Fruit fly (Drosophila melanogaster) whole organism, prepupa: ENCODE results near the gene CG5116.

Source experiments
- Blimp-1 ChIP-seq: fragments of 200-800 bp; sonication (Bioruptor generic); optimal IDR thresholded peaks from 3 replicates; lab custom pipeline; 2017; ENCODE audit warnings: missing biosample characterization, missing genetic modification characterization, mild to moderate bottlenecking, moderate library complexity, missing genetic modification reagents
- CG10631 ChIP-seq: fragments of 200-800 bp; sonication (Bioruptor generic); optimal IDR thresholded peaks from 2 replicates; lab custom pipeline; 2016; ENCODE audit warnings: missing biosample characterization, missing genetic modification characterization
- CG10669 ChIP-seq: fragments of 200-800 bp; sonication (Bioruptor generic); optimal IDR thresholded peaks from 3 replicates; lab custom pipeline; 2018; ENCODE audit warnings: missing biosample characterization, mild to moderate bottlenecking, missing genetic modification characterization, moderate library complexity
- CG11762 ChIP-seq: fragments of 200-800 bp; sonication (Bioruptor generic); optimal IDR thresholded peaks from 3 replicates; lab custom pipeline; 2016; ENCODE audit warnings: missing biosample characterization, missing genetic modification characterization; ENCODE audit not compliant: insufficient read depth
- CG11902 ChIP-seq: fragments of 200-800 bp; sonication (Bioruptor generic); optimal IDR thresholded peaks from 3 replicates; lab custom pipeline; 2016; ENCODE audit warnings: missing biosample characterization, missing genetic modification characterization
- CG15336 ChIP-seq: fragments of 200-800 bp; sonication (Bioruptor generic); IDR thresholded peaks from 2 replicates; pipeline ENCODE4 v1.3.6; 2022; ENCODE audit warnings: missing biosample characterization, missing genetic modification characterization
- CG1621 ChIP-seq: fragments of 200-800 bp; sonication (Bioruptor generic); optimal IDR thresholded peaks from 3 replicates; lab custom pipeline; 2018; ENCODE audit warnings: missing biosample characterization, mild to moderate bottlenecking, missing genetic modification characterization
- CG3032 ChIP-seq: fragments of 200-800 bp; optimal IDR thresholded peaks from 2 replicates; lab custom pipeline; 2019; ENCODE audit warnings: missing biosample characterization, mild to moderate bottlenecking, missing genetic modification characterization, moderate library complexity
- CG31627 ChIP-seq: fragments of 200-800 bp; sonication (Bioruptor generic); optimal IDR thresholded peaks from 3 replicates; lab custom pipeline; 2016; ENCODE audit warnings: missing biosample characterization, missing genetic modification characterization
- CG34406 ChIP-seq: fragments of 200-800 bp; sonication (Bioruptor generic); optimal IDR thresholded peaks from 3 replicates; lab custom pipeline; 2016; ENCODE audit warnings: missing biosample characterization, missing genetic modification characterization
- CG3919 ChIP-seq: fragments of 200-800 bp; sonication (Bioruptor generic); optimal IDR thresholded peaks from 3 replicates; lab custom pipeline; 2016; ENCODE audit warnings: missing biosample characterization, missing genetic modification characterization
- CG4318 ChIP-seq: fragments of 200-800 bp; sonication (Bioruptor generic); optimal IDR thresholded peaks from 3 replicates; lab custom pipeline; 2017; ENCODE audit warnings: missing biosample characterization, mild to moderate bottlenecking, missing genetic modification characterization
- CG6163 ChIP-seq: fragments of 200-800 bp; sonication (Bioruptor generic); IDR thresholded peaks from 3 replicates; pipeline ENCODE4 v1.3.6; 2022; ENCODE audit warnings: missing biosample characterization, missing genetic modification characterization
- CG6276 ChIP-seq: fragments of 200-800 bp; sonication (Bioruptor generic); optimal IDR thresholded peaks from 2 replicates; lab custom pipeline; 2017; ENCODE audit warnings: missing biosample characterization, mild to moderate bottlenecking, missing genetic modification characterization
- CG6854 ChIP-seq: fragments of 200-800 bp; sonication (Bioruptor generic); optimal IDR thresholded peaks from 2 replicates; lab custom pipeline; 2017; ENCODE audit warnings: missing biosample characterization, mild to moderate bottlenecking, missing genetic modification characterization
- CG7368 ChIP-seq: fragments of 200-800 bp; sonication (Bioruptor generic); optimal IDR thresholded peaks from 3 replicates; lab custom pipeline; 2016; ENCODE audit warnings: missing biosample characterization, missing genetic modification characterization
- CG8319 ChIP-seq: fragments of 200-800 bp; sonication (Bioruptor generic); optimal IDR thresholded peaks from 3 replicates; lab custom pipeline; 2016; ENCODE audit warnings: missing biosample characterization, missing genetic modification characterization
- CG8632 ChIP-seq: fragments of 200-800 bp; sonication (Bioruptor generic); optimal IDR thresholded peaks from 3 replicates; lab custom pipeline; 2016; ENCODE audit warnings: missing biosample characterization, missing genetic modification characterization
- CG9139 ChIP-seq: fragments of 200-800 bp; sonication (Bioruptor generic); optimal IDR thresholded peaks from 3 replicates; lab custom pipeline; 2017; ENCODE audit warnings: missing biosample characterization, mild to moderate bottlenecking, missing genetic modification characterization
- Eip78C ChIP-seq: fragments of 200-800 bp; sonication (Bioruptor generic); peaks from one replicate; lab custom pipeline; 2016; ENCODE audit warnings: missing biosample characterization, missing genetic modification characterization
- Ets96B ChIP-seq: fragments of 200-800 bp; optimal IDR thresholded peaks from 2 replicates; lab custom pipeline; 2019; ENCODE audit warnings: missing biosample characterization, mild to moderate bottlenecking, missing genetic modification characterization, moderate library complexity
- Gug ChIP-seq: fragments of 200-800 bp; sonication (Bioruptor generic); IDR thresholded peaks from 2 replicates; pipeline ENCODE4 v1.3.6; 2022; ENCODE audit warnings: missing biosample characterization, missing genetic modification characterization
- Hr38 ChIP-seq: sonication (Bioruptor generic); optimal IDR thresholded peaks from 2 replicates; lab custom pipeline; 2016; ENCODE audit warnings: missing biosample characterization, missing genetic modification characterization
- Lpt ChIP-seq: fragments of 200-800 bp; sonication (Bioruptor generic); optimal IDR thresholded peaks from 3 replicates; lab custom pipeline; 2016; ENCODE audit warnings: missing biosample characterization, missing genetic modification characterization
- OdsH ChIP-seq: fragments of 200-800 bp; sonication (Bioruptor generic); optimal IDR thresholded peaks from 3 replicates; lab custom pipeline; 2016; ENCODE audit warnings: missing biosample characterization, missing genetic modification characterization
- Sox14 ChIP-seq: fragments of 200-800 bp; sonication (Bioruptor generic); optimal IDR thresholded peaks from 3 replicates; lab custom pipeline; 2016; ENCODE audit warnings: missing biosample characterization, missing genetic modification characterization
- acj6 ChIP-seq: fragments of 200-800 bp; sonication (Bioruptor generic); optimal IDR thresholded peaks from 3 replicates; lab custom pipeline; 2016; ENCODE audit warnings: missing biosample characterization, missing genetic modification characterization
- cyc ChIP-seq: fragments of 200-800 bp; sonication (Bioruptor generic); optimal IDR thresholded peaks from 3 replicates; lab custom pipeline; 2016; ENCODE audit warnings: missing biosample characterization, missing genetic modification characterization
- dac ChIP-seq: fragments of 200-800 bp; sonication (Bioruptor generic); optimal IDR thresholded peaks from 2 replicates; lab custom pipeline; 2017; ENCODE audit warnings: missing biosample characterization, mild to moderate bottlenecking, missing genetic modification characterization
- dsx ChIP-seq: fragments of 200-800 bp; optimal IDR thresholded peaks from 3 replicates; lab custom pipeline; 2019; ENCODE audit warnings: missing biosample characterization, mild to moderate bottlenecking, missing genetic modification characterization, moderate library complexity; ENCODE audit not compliant: poor library complexity, severe bottlenecking
- esn ChIP-seq: fragments of 200-800 bp; sonication (Bioruptor generic); optimal IDR thresholded peaks from 2 replicates; lab custom pipeline; 2016; ENCODE audit warnings: missing biosample characterization, mild to moderate bottlenecking, missing genetic modification characterization, moderate library complexity
- fd59A ChIP-seq: fragments of 200-800 bp; sonication (Bioruptor generic); optimal IDR thresholded peaks from 2 replicates; lab custom pipeline; 2017; ENCODE audit warnings: missing biosample characterization, mild to moderate bottlenecking, missing genetic modification characterization, missing genetic modification reagents
- pdm3 ChIP-seq: fragments of 200-800 bp; sonication (Bioruptor generic); optimal IDR thresholded peaks from 3 replicates; lab custom pipeline; 2016; ENCODE audit warnings: missing biosample characterization, missing genetic modification characterization
- salr ChIP-seq, 2 experiments: fragments of 200-800 bp; sonication (Bioruptor generic); optimal IDR thresholded peaks; 3 replicates each; lab custom pipeline; 2016 to 2018; ENCODE audit warnings: missing biosample characterization in 2 of 2, missing genetic modification characterization in 2 of 2, mild to moderate bottlenecking in 1 of 2
- spab ChIP-seq: fragments of 200-800 bp; sonication (Bioruptor generic); optimal IDR thresholded peaks from 2 replicates; lab custom pipeline; 2017; ENCODE audit warnings: missing biosample characterization, mild to moderate bottlenecking, missing genetic modification characterization, missing genetic modification reagents
- ss ChIP-seq, 2 experiments: fragments of 200-800 bp; sonication (Bioruptor generic); optimal IDR thresholded peaks; 2 replicates in 1 of 2; 3 replicates in 1 of 2; lab custom pipeline; 2017 to 2018; ENCODE audit warnings: mild to moderate bottlenecking in 2 of 2, missing biosample characterization in 2 of 2, missing genetic modification characterization in 2 of 2, moderate library complexity in 1 of 2
- svp ChIP-seq: fragments of 200-800 bp; sonication (Bioruptor generic); peaks from one replicate; lab custom pipeline; 2016; ENCODE audit warnings: missing biosample characterization, missing genetic modification characterization
- vri ChIP-seq: fragments of 200-800 bp; sonication (Bioruptor generic); optimal IDR thresholded peaks from 3 replicates; lab custom pipeline; 2016; ENCODE audit warnings: missing biosample characterization, mild to moderate bottlenecking, missing genetic modification characterization

The CG5116 gene

DNA sequence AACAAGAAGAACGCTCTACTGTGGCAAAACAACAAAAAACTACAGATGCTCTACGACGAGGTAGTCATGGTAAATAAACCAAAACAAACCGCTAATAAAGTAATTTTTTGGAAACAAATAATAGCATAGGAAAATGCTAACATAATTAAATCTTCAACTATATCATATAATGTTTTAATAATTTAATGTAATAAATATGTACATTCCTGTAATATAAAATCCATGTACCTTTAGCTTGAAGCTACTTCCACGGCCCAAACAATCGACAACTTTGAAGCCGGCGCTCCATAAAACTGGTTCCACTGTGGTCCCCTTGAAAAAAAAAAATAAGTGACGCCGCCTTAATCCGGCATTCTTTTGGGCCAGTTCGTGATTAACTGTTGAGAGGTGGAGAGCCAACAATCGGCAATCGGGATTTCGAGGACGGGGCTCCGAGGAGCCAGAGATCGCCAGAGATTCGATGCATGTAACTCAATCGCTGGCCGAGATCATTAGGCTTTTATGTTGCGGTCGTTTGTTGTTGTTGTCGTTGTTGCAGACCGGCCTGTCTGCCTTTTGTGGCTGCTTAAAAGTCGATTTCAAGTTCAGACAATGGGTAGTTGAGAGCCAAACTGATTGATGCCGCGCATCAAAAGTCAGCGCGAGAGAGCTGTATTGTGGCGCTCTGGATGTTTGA, 20.1 kb upstream of the CG5116 start (continued):
- TF ChIP-seq OdsH (GFP tag; lab: Kevin White, UChicago) (peak; percentile 92), acj6 (GFP tag; lab: Kevin White, UChicago) (peak; percentile 92), spab (GFP tag; lab: Kevin White, UChicago) (peak; percentile 91), pdm3 (GFP tag; lab: Kevin White, UChicago) (peak; percentile 81), svp (peak; percentile 96), Gug (GFP tag; lab: Robert Waterston, UW) (peak; percentile 77), CG10669 (peak; percentile 92), cyc (peak; percentile 76), Hr38 (GFP tag; lab: Kevin White, UChicago) (no peak), vri (peak; percentile 82), dsx (GFP tag; lab: Kevin White, UChicago) (peak; percentile 95), ss (GFP tag; optimal IDR thresholded peaks at IDR 0.05; lab: Kevin White, UChicago) (peak; percentile 95), CG11902 (GFP tag; lab: Kevin White, UChicago) (peak; percentile 82), esn (peak; percentile 91), CG4318 (GFP tag; lab: Kevin White, UChicago) (peak; percentile 56), CG11762 (peak; percentile 85), fd59A (GFP tag; lab: Kevin White, UChicago) (peak; percentile 89), Lpt (peak; percentile 83), CG9139 (GFP tag; lab: Kevin White, UChicago) (peak; percentile 92), dac (peak; percentile 17), CG1621 (tag; lab: Kevin White, UChicago) (peak; percentile 80), CG3032 (tag; lab: Kevin White, UChicago) (peak; percentile 96), Eip78C (GFP tag; lab: Kevin White, UChicago) (peak; percentile 97), CG6854 (GFP tag; lab: Kevin White, UChicago) (peak; percentile 69), Blimp-1 (GFP tag; lab: Kevin White, UChicago) (peak; percentile 76), CG31627 (peak; percentile 72), Ets96B (tag; lab: Kevin White, UChicago) (peak; percentile 94), CG8319 (GFP tag; lab: Kevin White, UChicago) (peak; percentile 86), CG3919 (peak; percentile 92)

dm6 chr3R:25466166-25466565, 16.7 kb upstream of the CG5116 start:
- TF ChIP-seq vri (peak; percentile 28), CG7368 (GFP tag; lab: Kevin White, UChicago) (no peak), ss (GFP tag; optimal IDR thresholded peaks at IDR 0.05; lab: Kevin White, UChicago) (no peak), CG8632 (GFP tag; lab: Kevin White, UChicago) (no peak), CG34406 (GFP tag; lab: Kevin White, UChicago) (no peak), CG8319 (GFP tag; lab: Kevin White, UChicago) (no peak)

DNA sequence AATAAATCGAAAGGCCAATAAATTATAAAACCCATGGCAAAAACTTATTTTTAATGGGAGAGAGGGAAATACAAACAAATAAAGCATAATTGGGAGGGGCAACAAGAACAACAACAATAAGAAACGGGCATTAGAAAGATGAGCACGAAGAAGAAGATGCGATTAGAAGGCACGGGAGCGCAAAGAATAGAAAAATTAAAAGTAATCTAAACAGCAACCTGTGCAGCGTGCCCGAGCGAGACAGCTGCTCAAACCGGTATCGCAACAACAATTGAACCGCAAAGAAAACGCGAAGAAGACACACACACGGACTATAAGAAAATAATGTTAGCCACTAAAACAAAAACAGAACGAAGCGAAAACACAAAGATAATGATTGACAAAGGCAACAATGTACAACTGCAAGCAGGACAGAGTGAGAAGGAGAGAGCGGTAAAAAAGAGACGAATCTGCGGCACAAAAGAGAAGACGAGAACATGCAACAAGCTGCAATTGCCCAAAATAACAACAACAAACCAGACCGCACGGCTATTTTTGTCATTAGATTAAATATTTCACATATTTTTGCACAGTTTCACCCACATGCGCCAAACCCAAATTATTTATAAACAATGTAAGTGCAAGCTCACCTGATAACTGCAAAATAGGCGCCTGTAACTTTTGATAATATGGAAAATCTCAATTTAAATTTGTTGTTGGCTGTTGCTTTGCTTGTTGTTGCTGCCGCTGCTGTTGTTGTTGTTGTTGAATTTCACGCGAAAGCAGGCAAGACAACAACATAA, 10.9 kb upstream of the CG5116 start:
- no peak for TF ChIP-seq CG7368 (GFP tag; lab: Kevin White, UChicago)
- no peak for TF ChIP-seq CG10631
- no peak for TF ChIP-seq acj6 (GFP tag; lab: Kevin White, UChicago)
- no peak for TF ChIP-seq CG6276 (GFP tag; lab: Kevin White, UChicago)
- TF ChIP-seq salr (GFP tag; optimal IDR thresholded peaks at IDR 0.05; lab: Kevin White, UChicago): no peak
- TF ChIP-seq Sox14 (GFP tag; lab: Kevin White, UChicago): peak; percentile 30
- TF ChIP-seq dsx (GFP tag; lab: Kevin White, UChicago): peak; percentile 94
- no peak for TF ChIP-seq fd59A (GFP tag; lab: Kevin White, UChicago)
- no peak for TF ChIP-seq esn
- TF ChIP-seq CG6163: peak; percentile 42; the same call in 1 of the 3 replicates
- TF ChIP-seq CG1621 (tag; lab: Kevin White, UChicago): no peak
- peak; percentile 52 for TF ChIP-seq Eip78C (GFP tag; lab: Kevin White, UChicago)
- 0 out of 2 replicates have a peak, but pooled peaks have one; percentile 9 for TF ChIP-seq CG15336 (GFP tag; lab: Robert Waterston, UW)
- TF ChIP-seq CG8632 (GFP tag; lab: Kevin White, UChicago): no peak
- TF ChIP-seq ss (GFP tag; optimal IDR thresholded peaks at IDR 0.05; lab: Kevin White, UChicago): peak in 1 of 2 experiments; percentile 14
- no peak for TF ChIP-seq svp
